Fruit fly (Drosophila melanogaster) whole organism, embryonic: Measurements from ENCODE around the gene Cpr30B.

Experiments
- Awh ChIP-seq: fragments of 200-800 bp; sonication (Bioruptor generic); IDR thresholded peaks from 2 replicates; pipeline ENCODE4, ENCODE4 v1.3.6; 2022; ENCODE audit warnings: missing biosample characterization, missing genetic modification characterization
- Bdp1 ChIP-seq: fragments of 200-800 bp; sonication (Bioruptor generic); optimal IDR thresholded peaks from 3 replicates; lab custom pipeline; 2016; ENCODE audit warnings: missing biosample characterization, missing genetic modification characterization
- Bgb ChIP-seq: fragments of 200-800 bp; sonication (Bioruptor generic); IDR thresholded peaks from 2 replicates; pipeline ENCODE4 v1.3.6; 2022; ENCODE audit warnings: missing biosample characterization, missing genetic modification characterization; ENCODE audit not compliant: partially characterized antibody
- CG11093 ChIP-seq: fragments of 200-800 bp; sonication (Bioruptor generic); IDR thresholded peaks from 3 replicates; pipeline ENCODE4 v1.3.6; 2022; ENCODE audit warnings: missing biosample characterization, missing genetic modification characterization
- CG11456 ChIP-seq: fragments of 200-800 bp; sonication (Bioruptor generic); IDR thresholded peaks from 3 replicates; pipeline ENCODE4 v1.3.6; 2022; ENCODE audit warnings: missing biosample characterization, missing genetic modification characterization
- CG1233 ChIP-seq: fragments of 200-800 bp; sonication (Bioruptor generic); optimal IDR thresholded peaks from 4 replicates; lab custom pipeline; 2018; ENCODE audit warnings: missing biosample characterization, mild to moderate bottlenecking, missing genetic modification characterization
- CG13123 ChIP-seq: fragments of 200-800 bp; sonication (Bioruptor generic); optimal IDR thresholded peaks from 2 replicates; lab custom pipeline; 2016; ENCODE audit warnings: missing biosample characterization, missing genetic modification characterization
- CG17186 ChIP-seq: fragments of 200-800 bp; sonication (Bioruptor generic); optimal IDR thresholded peaks from 3 replicates; lab custom pipeline; 2017; ENCODE audit warnings: missing biosample characterization, missing genetic modification reagents, missing genetic modification characterization
- CG17802 ChIP-seq: fragments of 200-800 bp; sonication (Bioruptor generic); optimal IDR thresholded peaks from 2 replicates; lab custom pipeline; 2018; ENCODE audit warnings: missing biosample characterization, mild to moderate bottlenecking, missing genetic modification characterization, moderate library complexity
- CG18262 ChIP-seq: fragments of 200-800 bp; optimal IDR thresholded peaks from 3 replicates; lab custom pipeline; 2019; ENCODE audit warnings: missing biosample characterization, mild to moderate bottlenecking, missing genetic modification characterization, moderate library complexity
- CG1832 ChIP-seq: fragments of 200-800 bp; sonication (Bioruptor generic); optimal IDR thresholded peaks from 2 replicates; lab custom pipeline; 2017; ENCODE audit warnings: missing biosample characterization, mild to moderate bottlenecking, missing genetic modification characterization, inconsistent platforms
- CG30431 ChIP-seq: fragments of 200-800 bp; sonication (Bioruptor generic); optimal IDR thresholded peaks from 2 replicates; lab custom pipeline; 2017; ENCODE audit warnings: missing biosample characterization, missing genetic modification characterization
- CG32532 ChIP-seq: fragments of 200-800 bp; sonication (Bioruptor generic); IDR thresholded peaks from 2 replicates; pipeline ENCODE4 v1.3.6; 2022; ENCODE audit warnings: missing biosample characterization, missing genetic modification characterization
- CG42726 ChIP-seq: fragments of 200-800 bp; sonication (Bioruptor generic); IDR thresholded peaks from 2 replicates; pipeline ENCODE4 v1.3.6; 2022; ENCODE audit warnings: missing biosample characterization, missing genetic modification characterization; ENCODE audit not compliant: partially characterized antibody
- CG4617 ChIP-seq: fragments of 200-800 bp; sonication (Bioruptor generic); optimal IDR thresholded peaks from 3 replicates; lab custom pipeline; 2016; ENCODE audit warnings: missing biosample characterization, missing genetic modification characterization, borderline replicate concordance
- CG4820 ChIP-seq: fragments of 200-800 bp; sonication (Bioruptor generic); optimal IDR thresholded peaks from 3 replicates; lab custom pipeline; 2016; ENCODE audit warnings: missing biosample characterization, missing genetic modification characterization
- CG9609 ChIP-seq: fragments of 200-800 bp; sonication (Bioruptor generic); optimal IDR thresholded peaks from 3 replicates; lab custom pipeline; 2016; ENCODE audit warnings: missing biosample characterization, missing genetic modification characterization
- CTCF ChIP-seq: fragments of 200-800 bp; sonication (Bioruptor generic); optimal IDR thresholded peaks from 2 replicates; lab custom pipeline; 2017; ENCODE audit warnings: missing biosample characterization, mild to moderate bottlenecking, missing genetic modification characterization, moderate library complexity
- Doc3 ChIP-seq: fragments of 200-800 bp; sonication (Bioruptor generic); IDR thresholded peaks from 3 replicates; pipeline ENCODE4 v1.3.6; 2022; ENCODE audit warnings: missing biosample characterization, missing genetic modification characterization; ENCODE audit not compliant: partially characterized antibody
- Ets65A ChIP-seq: fragments of 200-800 bp; sonication (Bioruptor generic); peaks from one replicate; lab custom pipeline; 2016; ENCODE audit warnings: missing biosample characterization, missing genetic modification characterization
- Fer1 ChIP-seq: fragments of 200-800 bp; sonication (Bioruptor generic); optimal IDR thresholded peaks from 2 replicates; lab custom pipeline; 2017; ENCODE audit warnings: missing biosample characterization, mild to moderate bottlenecking, missing genetic modification characterization
- HLH54F ChIP-seq: fragments of 200-800 bp; sonication (Bioruptor generic); optimal IDR thresholded peaks from 3 replicates; lab custom pipeline; 2016; ENCODE audit warnings: missing biosample characterization, missing genetic modification characterization
- Hey ChIP-seq: fragments of 200-800 bp; sonication (Bioruptor generic); optimal IDR thresholded peaks from 3 replicates; lab custom pipeline; 2018; ENCODE audit warnings: missing biosample characterization, mild to moderate bottlenecking, missing genetic modification characterization
- HmgD ChIP-seq: fragments of 200-800 bp; sonication (Bioruptor generic); optimal IDR thresholded peaks from 3 replicates; lab custom pipeline; 2016; ENCODE audit warnings: missing biosample characterization, missing genetic modification characterization
- Hr3 ChIP-seq: fragments of 200-800 bp; sonication (Bioruptor generic); optimal IDR thresholded peaks from 3 replicates; lab custom pipeline; 2016; ENCODE audit warnings: missing biosample characterization, missing genetic modification characterization
- Hr51 ChIP-seq, 2 experiments: fragments of 200-800 bp; sonication (Bioruptor generic); optimal IDR thresholded peaks; 2 replicates in 1 of 2; 3 replicates in 1 of 2; lab custom pipeline; 2016 to 2018; ENCODE audit warnings: missing biosample characterization in 2 of 2, missing genetic modification characterization in 2 of 2, mild to moderate bottlenecking in 1 of 2, moderate library complexity in 1 of 2
- Meics ChIP-seq: fragments of 200-800 bp; sonication (Bioruptor generic); optimal IDR thresholded peaks from 2 replicates; lab custom pipeline; 2017; ENCODE audit warnings: missing biosample characterization, mild to moderate bottlenecking, missing genetic modification characterization
- Myb ChIP-seq: fragments of 200-800 bp; sonication (Bioruptor generic); optimal IDR thresholded peaks from 2 replicates; lab custom pipeline; 2016; ENCODE audit warnings: missing biosample characterization, missing genetic modification characterization
- NK7.1 ChIP-seq: fragments of 200-800 bp; sonication (Bioruptor generic); optimal IDR thresholded peaks from 3 replicates; lab custom pipeline; 2016; ENCODE audit warnings: missing biosample characterization, missing genetic modification characterization
- Opbp ChIP-seq: fragments of 200-800 bp; sonication (Bioruptor generic); IDR thresholded peaks from 3 replicates; pipeline ENCODE4 v1.3.6; 2022; ENCODE audit warnings: missing biosample characterization, missing genetic modification characterization; ENCODE audit not compliant: partially characterized antibody
- PHDP ChIP-seq: fragments of 200-800 bp; sonication (Bioruptor generic); optimal IDR thresholded peaks from 3 replicates; lab custom pipeline; 2018; ENCODE audit warnings: missing biosample characterization, mild to moderate bottlenecking, missing genetic modification characterization, moderate library complexity
- Six4 ChIP-seq: fragments of 200-800 bp; sonication (Bioruptor generic); optimal IDR thresholded peaks from 2 replicates; lab custom pipeline; 2016; ENCODE audit warnings: missing biosample characterization, missing genetic modification characterization
- Sry-β ChIP-seq: fragments of 200-800 bp; sonication (Bioruptor generic); optimal IDR thresholded peaks from 2 replicates; lab custom pipeline; 2018; ENCODE audit warnings: missing biosample characterization, mild to moderate bottlenecking, missing genetic modification characterization, moderate library complexity
- Xrp1 ChIP-seq: fragments of 200-800 bp; sonication (Bioruptor generic); IDR thresholded peaks from 2 replicates; pipeline ENCODE4 v1.3.6; 2022; ENCODE audit warnings: missing biosample characterization, missing genetic modification characterization
- cad ChIP-seq: fragments of >200 bp; optimal IDR thresholded peaks from 2 replicates; lab custom pipeline; 2017; ENCODE audit warnings: missing biosample characterization, missing genetic modification characterization
- cato ChIP-seq: fragments of 200-800 bp; sonication (Bioruptor generic); optimal IDR thresholded peaks from 2 replicates; lab custom pipeline; 2016; ENCODE audit warnings: missing biosample characterization, missing genetic modification characterization, borderline replicate concordance
- dmrt11E ChIP-seq: fragments of 200-800 bp; sonication (Bioruptor generic); optimal IDR thresholded peaks from 3 replicates; lab custom pipeline; 2018; ENCODE audit warnings: missing biosample characterization, mild to moderate bottlenecking, missing genetic modification characterization, moderate library complexity
- gt ChIP-seq: fragments of 200-800 bp; sonication (Bioruptor generic); IDR thresholded peaks from 2 replicates; pipeline ENCODE4 v1.3.6; 2022; ENCODE audit warnings: missing biosample characterization, missing genetic modification characterization
- hbn ChIP-seq: fragments of 200-800 bp; sonication (Bioruptor generic); IDR thresholded peaks from 2 replicates; pipeline ENCODE4 v1.3.6; 2022; ENCODE audit warnings: missing biosample characterization, missing genetic modification characterization; ENCODE audit not compliant: partially characterized antibody
- jigr1 ChIP-seq: fragments of 200-800 bp; sonication (Bioruptor generic); IDR thresholded peaks from 3 replicates; pipeline ENCODE4 v1.3.6; 2022; ENCODE audit warnings: missing biosample characterization, missing genetic modification characterization
- jumu ChIP-seq: fragments of 200-800 bp; sonication (Bioruptor generic); optimal IDR thresholded peaks from 3 replicates; lab custom pipeline; 2016; ENCODE audit warnings: missing biosample characterization, missing genetic modification characterization
- pan ChIP-seq, 4 experiments: fragments of >200 bp in 3 of 4; fragments of 200-800 bp in 1 of 4; sonication (Bioruptor generic) in 1 of 4; optimal IDR thresholded peaks in 3 of 4; IDR thresholded peaks in 1 of 4; 2 replicates each; pipeline versions ENCODE4 v1.3.6 to Lab custom; 2017 to 2022; ENCODE audit warnings: missing biosample characterization in 2 of 4, missing genetic modification characterization in 2 of 4, mixed read lengths in 1 of 4
- peb ChIP-seq: fragments of 200-800 bp; sonication (Bioruptor generic); IDR thresholded peaks from 2 replicates; pipeline ENCODE4 v1.3.6; 2022; ENCODE audit warnings: missing biosample characterization, missing genetic modification characterization
- ro ChIP-seq: fragments of 200-800 bp; sonication (Bioruptor generic); IDR thresholded peaks from 2 replicates; pipeline ENCODE4 v1.3.6; 2022; ENCODE audit warnings: missing biosample characterization, missing genetic modification characterization
- so ChIP-seq: fragments of 200-800 bp; sonication (Bioruptor generic); IDR thresholded peaks from 3 replicates; pipeline ENCODE4 v1.3.6; 2022; ENCODE audit warnings: missing biosample characterization, missing genetic modification characterization
- tll ChIP-seq, 2 experiments: fragments of 200-800 bp in 1 of 2; fragments of >200 bp in 1 of 2; sonication (Bioruptor generic) in 1 of 2; optimal IDR thresholded peaks; 2 replicates each; lab custom pipeline; 2017 to 2019; ENCODE audit warnings: missing biosample characterization in 2 of 2, missing genetic modification characterization in 2 of 2, mild to moderate bottlenecking in 1 of 2, moderate library complexity in 1 of 2
- toy ChIP-seq: fragments of 200-800 bp; sonication (Bioruptor generic); IDR thresholded peaks from 2 replicates; pipeline ENCODE4 v1.3.6; 2022; ENCODE audit warnings: missing biosample characterization, missing genetic modification characterization
- trem ChIP-seq: fragments of 200-800 bp; optimal IDR thresholded peaks from 3 replicates; lab custom pipeline; 2019; ENCODE audit warnings: missing biosample characterization, mild to moderate bottlenecking, missing genetic modification characterization, moderate library complexity
- wek ChIP-seq: fragments of 200-800 bp; sonication (Bioruptor generic); optimal IDR thresholded peaks from 3 replicates; lab custom pipeline; 2018; ENCODE audit warnings: missing biosample characterization, mild to moderate bottlenecking, missing genetic modification characterization, moderate library complexity

The Cpr30B gene

dm6 chr2L:9498185-9498984 lies 44.3 kb upstream of the Cpr30B start (continued):
- TF ChIP-seq Doc3 (no peak), CG1832 (GFP tag; lab: Kevin White, UChicago) (no peak), PHDP (peak; percentile 57), CG4617 (GFP tag; lab: Kevin White, UChicago) (no peak), wek (GFP tag; lab: Kevin White, UChicago) (no peak), ro (peak; percentile 24; the same call in 1 of the 2 replicates), CG13123 (GFP tag; lab: Kevin White, UChicago) (no peak), tll (GFP tag; optimal IDR thresholded peaks at IDR 0.05; lab: Kevin White, UChicago) (no peak), NK7.1 (GFP tag; lab: Kevin White, UChicago) (peak; percentile 41), CG42726 (GFP tag; lab: Robert Waterston, UW) (no peak), Awh (GFP tag; lab: Robert Waterston, UW) (peak; percentile 69), HLH54F (GFP tag; lab: Kevin White, UChicago) (peak; percentile 38), Bdp1 (GFP tag; lab: Kevin White, UChicago) (no peak), CG11093 (GFP tag; lab: Robert Waterston, UW) (peak; percentile 46; the same call in 1 of the 3 replicates), Myb (GFP tag; lab: Kevin White, UChicago) (peak; percentile 27), CG32532 (GFP tag; lab: Robert Waterston, UW) (peak; percentile 64), Hr3 (peak; percentile 45), Hey (peak; percentile 50), Sry-β (no peak), CG17186 (GFP tag; lab: Kevin White, UChicago) (no peak), Fer1 (GFP tag; lab: Kevin White, UChicago) (peak; percentile 42), HmgD (GFP tag; lab: Kevin White, UChicago) (no peak), peb (GFP tag; lab: Robert Waterston, UW) (0 out of 2 replicates have a peak, but pooled peaks have one; percentile 34), CG11456 (GFP tag; lab: Robert Waterston, UW) (peak; percentile 58; the same call in 1 of the 3 replicates), CG1233 (GFP tag; lab: Kevin White, UChicago) (peak; percentile 38), toy (GFP tag; lab: Robert Waterston, UW) (no peak), CG4820 (GFP tag; lab: Kevin White, UChicago) (peak; percentile 89), cad (no peak), CG18262 (tag; lab: Kevin White, UChicago) (peak; percentile 73), jumu (GFP tag; lab: Kevin White, UChicago) (no peak), pan (optimal IDR thresholded peaks at IDR 0.05; lab: Kevin White, UChicago) (no peak), pan (GFP tag; optimal IDR thresholded peaks at IDR 0.05 in 1 of 2, IDR thresholded peaks at IDR 0.05 in 1 of 2) (peak in 1 of 2 experiments; percentile 79), Hr51 (GFP tag; optimal IDR thresholded peaks at IDR 0.05; lab: Kevin White, UChicago) (peak; percentile 43 to 76), hbn (GFP tag; lab: Robert Waterston, UW) (no peak), Opbp (no peak), dmrt11E (tag; lab: Kevin White, UChicago) (peak; percentile 45), Meics (peak; percentile 75), CG9609 (peak; percentile 30), trem (tag; lab: Kevin White, UChicago) (peak; percentile 40), CG30431 (GFP tag; lab: Kevin White, UChicago) (no peak), gt (GFP tag; lab: Robert Waterston, UW) (no peak), CG17802 (tag; lab: Kevin White, UChicago) (no peak), Six4 (peak; percentile 32), jigr1 (GFP tag; lab: Robert Waterston, UW) (no peak), Bgb (no peak), so (GFP tag; lab: Robert Waterston, UW) (peak; percentile 62; the same call in 1 of the 3 replicates), CTCF (GFP tag; lab: Kevin White, UChicago) (no peak), cato (GFP tag; lab: Kevin White, UChicago) (peak; percentile 1), Ets65A (GFP tag; lab: Kevin White, UChicago) (peak; percentile 91), Xrp1 (GFP tag; lab: Robert Waterston, UW) (peak; percentile 68)
